Fruit fly (Drosophila melanogaster): Measurements from ENCODE around the gene CG31663.

The CG31663 gene

dm6 chr2L:1881380-1881779, at the start of gene CG31663:
CG31663 (minus strand) TSS chr2L:1881480.
- no peak for TF ChIP-seq CG17801 (GFP tag; optimal IDR thresholded peaks at IDR 0.05; ENCODE audit: partially characterized antibody)

- no peak for TF ChIP-seq CG17801 (GFP tag; optimal IDR thresholded peaks at IDR 0.05; ENCODE audit: partially characterized antibody)
These were observed 49.4 kb upstream of the CG31663 start for dm6 chr2L:1930565-1931201.

dm6 chr2L:1927406-1927805, 46.1 kb upstream of the CG31663 start:
- TF ChIP-seq CG17801 (GFP tag; optimal IDR thresholded peaks at IDR 0.05; ENCODE audit: partially characterized antibody), result no peak

- TF ChIP-seq CG17801 (GFP tag; optimal IDR thresholded peaks at IDR 0.05; ENCODE audit: partially characterized antibody), result no peak
These were observed 44.9 kb upstream of the CG31663 start for dm6 chr2L:1925917-1926864.

dm6 chr2L:1923846-1924245, 42.6 kb upstream of the CG31663 start:
- TF ChIP-seq CG17801 (GFP tag; optimal IDR thresholded peaks at IDR 0.05; ENCODE audit: partially characterized antibody), result no peak

dm6 chr2L:1916461-1916860, 35.2 kb upstream of the CG31663 start:
- TF ChIP-seq CG17801 (GFP tag; optimal IDR thresholded peaks at IDR 0.05; ENCODE audit: partially characterized antibody), result no peak

- TF ChIP-seq CG17801 (GFP tag; optimal IDR thresholded peaks at IDR 0.05; ENCODE audit: partially characterized antibody), result no peak
These were observed 31.9 kb upstream of the CG31663 start for dm6 chr2L:1913047-1913760.

- peak; percentile 0 for TF ChIP-seq CG17801 (GFP tag; optimal IDR thresholded peaks at IDR 0.05; ENCODE audit: partially characterized antibody)
These were observed 31.2 kb upstream of the CG31663 start for dm6 chr2L:1912489-1912888.

dm6 chr2L:1911316-1911873, 30.1 kb upstream of the CG31663 start:
- peak; percentile 53 for TF ChIP-seq CG17801 (GFP tag; optimal IDR thresholded peaks at IDR 0.05; ENCODE audit: partially characterized antibody)

- TF ChIP-seq CG17801 (GFP tag; optimal IDR thresholded peaks at IDR 0.05; ENCODE audit: partially characterized antibody), result peak; percentile 13
These were observed 28.4 kb upstream of the CG31663 start for dm6 chr2L:1909681-1910080.

- TF ChIP-seq CG17801 (GFP tag; optimal IDR thresholded peaks at IDR 0.05; ENCODE audit: partially characterized antibody), result no peak
These were observed 25.8 kb upstream of the CG31663 start for dm6 chr2L:1907098-1907497.

- TF ChIP-seq CG17801 (GFP tag; optimal IDR thresholded peaks at IDR 0.05; ENCODE audit: partially characterized antibody), result no peak
These were observed 25.0 kb upstream of the CG31663 start for dm6 chr2L:1906326-1906725.

dm6 chr2L:1902904-1903303, 21.6 kb upstream of the CG31663 start:
- TF ChIP-seq CG17801 (GFP tag; optimal IDR thresholded peaks at IDR 0.05; ENCODE audit: partially characterized antibody), result no peak

dm6 chr2L:1902243-1902642, 21.0 kb upstream of the CG31663 start:
- TF ChIP-seq CG17801 (GFP tag; optimal IDR thresholded peaks at IDR 0.05; ENCODE audit: partially characterized antibody), result no peak

dm6 chr2L:1901269-1901668, 20.0 kb upstream of the CG31663 start:
- TF ChIP-seq CG17801 (GFP tag; optimal IDR thresholded peaks at IDR 0.05; ENCODE audit: partially characterized antibody), result no peak

Data from ovary, adult (tissue).